Worm (Caenorhabditis elegans): ENCODE measurements around the gene F36D3.4.
A peak's percentile ranks its signal among the peaks of the same experiment; 100 is the strongest.
"Not testable (repeated sequence)": the region's sequence is repeated elsewhere in the genome, so short reads cannot be mapped to it uniquely, and the experiment has no call there.

The F36D3.4 gene

DNA sequence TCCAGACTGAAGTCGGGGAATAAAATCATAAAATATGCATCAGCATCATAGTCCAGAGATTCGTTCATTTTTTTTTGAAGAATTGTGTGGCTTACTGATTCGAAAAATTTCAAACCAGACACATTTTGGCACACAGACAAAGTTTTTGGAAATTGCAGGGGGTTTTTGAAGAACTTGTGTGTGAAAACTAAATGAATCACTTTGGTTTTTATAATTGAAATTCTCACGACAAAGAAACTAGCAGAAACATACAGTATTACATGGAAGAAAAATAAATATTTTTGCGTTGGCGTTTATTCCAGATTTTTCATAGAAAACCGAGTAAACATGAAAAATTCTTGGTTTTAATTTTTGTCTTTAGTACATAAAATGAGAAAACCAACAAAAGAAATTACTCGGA, 4.7 kb upstream of the F36D3.4 start, which contains the start of gene srw-34:
Gene srw-34 (minus strand): TSS at position 101 of the 400 bp plus-strand sequence.
- no peak for TF ChIP-seq peb-1 (tag; optimal IDR thresholded peaks at IDR 0.05)
- TF ChIP-seq nhr-10 (tag; optimal IDR thresholded peaks at IDR 0.05), result no peak
- no peak for TF ChIP-seq lsy-2 (tag; optimal IDR thresholded peaks at IDR 0.05)
- TF ChIP-seq blmp-1 (tag; optimal IDR thresholded peaks at IDR 0.05; ENCODE audit: insufficient read depth), result no peak
- no peak for TF ChIP-seq sem-4 (tag; optimal IDR thresholded peaks at IDR 0.05)
- TF ChIP-seq elt-1 (tag; optimal IDR thresholded peaks at IDR 0.05), result no peak
- TF ChIP-seq nhr-129 (tag; optimal IDR thresholded peaks at IDR 0.05), result no peak
- no peak for TF ChIP-seq elt-3 (tag; optimal IDR thresholded peaks at IDR 0.05)
- TF ChIP-seq C34F6.9 (tag; optimal IDR thresholded peaks at IDR 0.05), result no peak
- no peak for TF ChIP-seq ceh-16 (tag; optimal IDR thresholded peaks at IDR 0.05)
- TF ChIP-seq sma-9 (GFP tag; optimal IDR thresholded peaks at IDR 0.05), result no peak
- TF ChIP-seq sma-9 (tag; optimal IDR thresholded peaks at IDR 0.05), result no peak
- no peak for TF ChIP-seq nhr-6 (tag; optimal IDR thresholded peaks at IDR 0.05)
- no peak for TF ChIP-seq unc-62 (GFP tag; optimal IDR thresholded peaks at IDR 0.05)
- no peak for TF ChIP-seq nhr-21 (tag; optimal IDR thresholded peaks at IDR 0.05)
- no peak for TF ChIP-seq nhr-11 (tag; optimal IDR thresholded peaks at IDR 0.05)

DNA sequence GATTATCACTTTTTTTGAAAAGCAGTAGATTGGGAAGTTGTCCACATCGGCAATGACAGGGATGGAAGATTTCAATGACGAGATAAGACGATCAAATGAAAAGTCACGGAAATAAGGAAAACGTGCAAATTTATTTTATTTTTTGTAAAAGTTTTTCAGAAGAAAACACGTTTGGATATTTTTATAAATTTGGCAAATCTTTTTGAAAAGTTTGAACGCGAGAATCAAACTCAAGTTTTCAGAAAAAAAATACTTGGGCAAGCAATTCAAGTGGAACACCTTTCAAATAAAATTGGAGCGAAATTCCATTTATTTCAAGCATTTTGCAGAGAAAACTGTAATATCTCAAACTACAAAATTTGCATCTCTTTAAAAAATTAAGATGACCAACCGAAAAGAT, 2.4 kb downstream of the F36D3.4 start, which contains the start of gene F36D3.5:
Gene F36D3.5 (minus strand): TSS at position 101 of the 400 bp plus-strand sequence.
- TF ChIP-seq zag-1 (tag; optimal IDR thresholded peaks at IDR 0.05); elt-3 (tag; optimal IDR thresholded peaks at IDR 0.05); ama-1 (optimal IDR thresholded peaks at IDR 0.05): not testable (repeated sequence)

DNA sequence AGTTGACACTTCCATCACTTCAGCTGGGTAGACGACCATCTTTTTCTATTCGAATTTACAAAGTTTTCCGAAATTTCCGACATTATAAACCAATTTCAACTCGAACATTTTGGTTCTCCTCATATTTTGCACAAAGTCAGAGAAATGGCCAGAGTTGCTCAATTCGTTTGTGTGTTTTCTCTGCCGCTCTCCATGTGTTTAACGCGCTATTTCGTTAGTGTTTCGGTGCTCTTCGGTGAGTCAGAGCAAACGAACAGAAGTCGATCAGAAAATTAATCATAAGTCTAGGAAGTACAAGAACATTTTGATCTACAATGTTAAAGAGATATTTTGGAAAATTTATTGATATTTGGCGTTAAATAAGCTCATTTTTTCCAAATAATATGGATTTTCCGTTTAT, 8.9 kb downstream of the F36D3.4 start, which contains the start of gene srr-3:
Gene srr-3 (minus strand): TSS at position 101 of the 400 bp plus-strand sequence.
- no peak for TF ChIP-seq ama-1 (optimal IDR thresholded peaks at IDR 0.05)
- no peak for TF ChIP-seq skn-1 (tag; optimal IDR thresholded peaks at IDR 0.05)
- TF ChIP-seq mbf-1 (tag; optimal IDR thresholded peaks at IDR 0.05), result no peak
- no peak for TF ChIP-seq dmd-4 (tag; optimal IDR thresholded peaks at IDR 0.05)
- no peak for TF ChIP-seq snpc-4 (tag; optimal IDR thresholded peaks at IDR 0.05)
- TF ChIP-seq fos-1 (tag; optimal IDR thresholded peaks at IDR 0.05), result peak; percentile 25
- TF ChIP-seq egl-27 (tag; optimal IDR thresholded peaks at IDR 0.05), result no peak
- TF ChIP-seq nhr-23 (tag; optimal IDR thresholded peaks at IDR 0.05), result no peak

DNA sequence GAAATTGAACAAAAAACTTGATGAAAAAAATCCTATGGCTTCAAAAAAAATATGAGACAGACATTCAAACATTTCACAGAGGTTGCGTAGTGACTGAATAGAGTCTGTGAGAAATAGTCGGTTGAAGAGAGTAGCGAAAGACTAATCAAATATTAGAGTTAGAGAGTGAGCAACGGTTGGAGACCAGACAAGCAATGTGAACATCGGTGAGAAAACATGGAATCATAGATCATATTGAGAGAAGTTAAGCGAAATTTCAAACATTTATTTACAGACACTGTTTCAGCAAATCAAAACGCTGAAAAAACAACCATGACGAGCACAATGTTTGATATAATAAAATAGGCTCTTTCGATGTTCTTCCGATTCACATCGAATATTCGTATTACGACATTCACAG, 10.9 kb downstream of the F36D3.4 start:
- TF ChIP-seq fos-1 (tag; optimal IDR thresholded peaks at IDR 0.05), result no peak
- TF ChIP-seq ztf-4 (tag; optimal IDR thresholded peaks at IDR 0.05), result no peak
- TF ChIP-seq dmd-4 (tag; optimal IDR thresholded peaks at IDR 0.05), result no peak
- TF ChIP-seq ztf-11 (tag; optimal IDR thresholded peaks at IDR 0.05), result no peak
- TF ChIP-seq sma-9 (GFP tag; optimal IDR thresholded peaks at IDR 0.05), result peak; percentile 25
- no peak for TF ChIP-seq sma-9 (tag; optimal IDR thresholded peaks at IDR 0.05)

DNA sequence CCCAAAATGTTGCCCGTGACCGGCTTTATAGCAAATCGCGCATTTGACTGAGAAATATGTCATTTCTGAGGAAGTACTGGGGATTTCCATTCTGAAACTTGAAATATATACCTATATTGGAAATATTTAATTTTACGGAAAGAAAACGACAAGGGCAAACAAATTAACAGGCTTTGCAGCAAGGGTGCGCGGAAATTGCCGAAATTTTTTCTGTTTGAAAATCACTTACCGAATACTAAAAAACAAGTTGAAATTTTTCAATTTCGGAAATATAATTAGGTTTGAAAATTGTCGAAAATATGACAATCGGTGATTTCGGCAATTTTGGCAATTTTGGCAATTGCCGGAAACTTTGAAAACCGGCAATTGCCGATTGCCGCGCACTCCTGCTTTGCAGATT, 11.7 kb downstream of the F36D3.4 start, which contains the start of gene nhr-54:
Gene nhr-54 (minus strand): TSS at position 101 of the 400 bp plus-strand sequence.
- TF ChIP-seq sem-4 (tag; optimal IDR thresholded peaks at IDR 0.05) (no peak), lin-11 (tag; optimal IDR thresholded peaks at IDR 0.05) (no peak), nhr-237 (tag; optimal IDR thresholded peaks at IDR 0.05) (no peak), ztf-1 (GFP tag; conservative IDR thresholded peaks at IDR 0.05) (no peak), nhr-21 (tag; optimal IDR thresholded peaks at IDR 0.05) (no peak), C34F6.9 (tag; optimal IDR thresholded peaks at IDR 0.05) (no peak), mab-5 (tag; optimal IDR thresholded peaks at IDR 0.05) (no peak), ztf-11 (tag; optimal IDR thresholded peaks at IDR 0.05) (no peak)

DNA sequence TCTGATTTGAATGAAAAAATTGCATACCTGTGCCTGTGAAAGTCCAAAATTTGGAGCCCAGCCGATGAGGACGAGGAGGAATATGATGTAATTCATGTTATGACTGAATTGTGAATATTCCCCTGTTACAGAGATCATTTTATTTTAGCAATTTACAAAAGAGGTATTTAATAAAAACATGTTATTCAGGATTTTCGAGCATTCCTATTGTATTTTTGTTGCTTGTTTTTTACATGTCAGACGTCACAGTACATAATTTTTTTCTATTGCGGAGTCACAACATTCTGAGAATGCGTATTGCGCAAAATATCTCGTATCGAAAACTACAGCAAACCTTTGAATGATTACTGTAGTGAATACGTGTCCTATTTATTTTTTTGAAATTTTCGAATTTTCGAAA, 14.4 kb downstream of the F36D3.4 start, which contains the start of gene F36D3.14:
Gene F36D3.14 (minus strand): TSS at position 101 of the 400 bp plus-strand sequence.
- TF ChIP-seq nhr-25 (tag; optimal IDR thresholded peaks at IDR 0.05) (no peak), elt-3 (tag; optimal IDR thresholded peaks at IDR 0.05) (no peak), nhr-129 (tag; optimal IDR thresholded peaks at IDR 0.05) (no peak), crh-2 (tag; optimal IDR thresholded peaks at IDR 0.05) (no peak), unc-62 (GFP tag; optimal IDR thresholded peaks at IDR 0.05) (no peak), gmeb-1 (tag; optimal IDR thresholded peaks at IDR 0.05) (no peak), lin-39 (tag; optimal IDR thresholded peaks at IDR 0.05) (no peak), ztf-1 (GFP tag; conservative IDR thresholded peaks at IDR 0.05) (no peak), mdl-1 (tag; optimal IDR thresholded peaks at IDR 0.05) (no peak), dmd-4 (tag; optimal IDR thresholded peaks at IDR 0.05) (no peak)
